Worm (Caenorhabditis elegans) whole organism, L4 larva: ENCODE measurements around the gene srab-3.

Source experiments
- arid-1 ChIP-seq: fragments of 200-800 bp; sonication (Bioruptor generic); conservative IDR thresholded peaks from 2 replicates; pipeline ENCODE4 v1.3.6; 2022; ENCODE audit warnings: missing genetic modification reagents, missing genetic modification characterization, missing compliant biosample characterization
- dpl-1 ChIP-seq: fragments of 150-350 bp; optimal IDR thresholded peaks from 2 replicates; lab custom pipeline; 2014; ENCODE audit warnings: missing biosample characterization, missing genetic modification reagents, missing genetic modification characterization
- pha-4 ChIP-seq, 2 experiments: fragments of 150-350 bp in 1 of 2; fragments of 200-800 bp in 1 of 2; sonication (Bioruptor generic) in 1 of 2; IDR thresholded peaks in 1 of 2; optimal IDR thresholded peaks in 1 of 2; 2 replicates each; pipeline versions ENCODE4 v1.3.6 to Lab custom; 2014 to 2022; ENCODE audit warnings: missing genetic modification characterization in 2 of 2, missing genetic modification reagents in 2 of 2, missing biosample characterization in 1 of 2, missing compliant biosample characterization in 1 of 2
- unc-130 ChIP-seq: sonication (generic microtip); optimal IDR thresholded peaks from 2 replicates; lab custom pipeline; 2016; ENCODE audit warnings: missing genetic modification reagents, missing genetic modification characterization, missing compliant biosample characterization

DNA sequence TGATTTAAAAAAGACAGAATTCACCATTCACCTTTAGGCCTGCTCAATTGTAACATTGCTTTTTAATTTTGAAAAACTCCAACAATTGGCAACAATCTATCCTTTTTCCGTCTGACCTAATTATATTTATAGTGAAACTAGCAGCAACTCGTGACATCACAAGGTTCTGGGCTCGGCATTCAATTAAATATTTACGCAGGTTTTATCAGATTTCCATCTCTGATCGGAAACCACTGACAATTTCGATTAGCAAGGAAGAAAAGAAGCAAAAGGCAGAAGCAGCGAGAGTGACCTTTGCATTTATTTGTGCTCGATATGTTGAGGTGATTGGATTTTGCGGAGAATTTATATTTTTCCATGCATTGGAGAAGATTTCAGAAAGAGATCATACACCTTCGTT lies 17.3 kb downstream of the srab-3 start:
- TF ChIP-seq arid-1 (GFP tag; lab: Robert Waterston, UW): no peak
- no peak for TF ChIP-seq dpl-1 (GFP tag; lab: Kevin White, UChicago)
- TF ChIP-seq unc-130 (GFP tag; lab: Kevin White, UChicago): no peak
- no peak for TF ChIP-seq pha-4 (GFP tag; IDR thresholded peaks at IDR 0.05; lab: Robert Waterston, UW)
- TF ChIP-seq pha-4 (tag; optimal IDR thresholded peaks at IDR 0.05; lab: Kevin White, UChicago): no peak
